Fruit fly (Drosophila melanogaster): ENCODE measurements around the gene Arf1.

DNA sequence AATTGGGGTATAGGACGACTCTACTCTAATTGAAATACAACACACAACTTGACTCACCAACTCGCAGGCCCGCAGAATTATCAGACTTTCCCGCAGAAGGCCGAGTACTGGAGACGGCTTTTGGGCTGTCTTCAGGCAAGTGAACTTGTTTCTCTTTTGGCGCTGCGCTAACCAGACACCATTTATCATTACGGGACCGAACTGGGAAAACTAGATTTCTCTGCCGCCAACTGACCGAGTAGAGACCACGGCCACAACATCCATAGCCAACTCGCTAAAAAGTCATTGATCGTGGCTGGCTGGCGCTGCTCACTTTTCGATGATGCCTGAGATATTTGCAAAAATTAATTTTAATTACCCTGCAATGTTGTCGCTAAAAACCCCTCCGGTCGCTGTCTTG, 23.1 kb downstream of the Arf1 start:
- TF ChIP-seq CG5953 (GFP tag; IDR thresholded peaks at IDR 0.05) (no peak), CG4820 (GFP tag; optimal IDR thresholded peaks at IDR 0.05) (no peak), hb (GFP tag; IDR thresholded peaks at IDR 0.05; ENCODE audit: partially characterized antibody) (no peak), CG8281 (tag; optimal IDR thresholded peaks at IDR 0.05) (no peak), vfl (GFP tag; optimal IDR thresholded peaks at IDR 0.05) (no peak), CG15073 (GFP tag; optimal IDR thresholded peaks at IDR 0.05) (no peak), CkIIα-i1 (GFP tag; IDR thresholded peaks at IDR 0.05) (no peak), TFAM (GFP tag; optimal IDR thresholded peaks at IDR 0.05) (no peak), CG4282 (GFP tag; optimal IDR thresholded peaks at IDR 0.05) (no peak), C15 (GFP tag; IDR thresholded peaks at IDR 0.05) (no peak), Awh (GFP tag; IDR thresholded peaks at IDR 0.05) (no peak)

Measured in whole organism, embryonic.